Fruit fly (Drosophila melanogaster) whole organism, embryonic: ENCODE results near the gene eIF3h.

Experiments
- Awh ChIP-seq: fragments of 200-800 bp; sonication (Bioruptor generic); IDR thresholded peaks from 2 replicates; pipeline ENCODE4, ENCODE4 v1.3.6; 2022; ENCODE audit warnings: missing biosample characterization, missing genetic modification characterization
- CG12155 ChIP-seq: fragments of 200-800 bp; sonication (Bioruptor generic); optimal IDR thresholded peaks from 3 replicates; lab custom pipeline; 2016; ENCODE audit warnings: missing biosample characterization, missing genetic modification characterization
- CG15696 ChIP-seq: fragments of 200-800 bp; sonication (Bioruptor generic); optimal IDR thresholded peaks from 2 replicates; lab custom pipeline; 2019; ENCODE audit warnings: missing biosample characterization, mild to moderate bottlenecking, missing genetic modification characterization, moderate library complexity
- CG16815 ChIP-seq: fragments of 200-800 bp; sonication (Bioruptor generic); optimal IDR thresholded peaks from 3 replicates; lab custom pipeline; 2017; ENCODE audit warnings: missing biosample characterization, mild to moderate bottlenecking, missing genetic modification characterization
- CG1792 ChIP-seq: fragments of 200-800 bp; sonication (Bioruptor generic); optimal IDR thresholded peaks from 2 replicates; lab custom pipeline; 2016; ENCODE audit warnings: missing biosample characterization, missing genetic modification characterization
- CG18476 ChIP-seq: fragments of 200-800 bp; sonication (Bioruptor generic); optimal IDR thresholded peaks from 2 replicates; lab custom pipeline; 2016; ENCODE audit warnings: missing biosample characterization, mild to moderate bottlenecking, missing genetic modification characterization
- CG18764 ChIP-seq: fragments of 200-800 bp; sonication (Bioruptor generic); optimal IDR thresholded peaks from 3 replicates; lab custom pipeline; 2016; ENCODE audit warnings: missing biosample characterization, missing genetic modification characterization
- CG2120 ChIP-seq: fragments of 200-800 bp; sonication (Bioruptor generic); optimal IDR thresholded peaks from 3 replicates; lab custom pipeline; 2016; ENCODE audit warnings: missing biosample characterization, missing genetic modification characterization
- CG2678 ChIP-seq: fragments of 200-800 bp; sonication (Bioruptor generic); optimal IDR thresholded peaks from 3 replicates; lab custom pipeline; 2019; ENCODE audit warnings: missing biosample characterization, mild to moderate bottlenecking, missing genetic modification characterization, moderate library complexity
- CG3163 ChIP-seq: fragments of 200-800 bp; sonication (Bioruptor generic); optimal IDR thresholded peaks from 3 replicates; lab custom pipeline; 2016; ENCODE audit warnings: missing biosample characterization, missing genetic modification characterization
- CG4282 ChIP-seq: fragments of 200-800 bp; sonication (Bioruptor generic); optimal IDR thresholded peaks from 2 replicates; lab custom pipeline; 2016; ENCODE audit warnings: missing biosample characterization, missing genetic modification characterization
- CG6272 ChIP-seq: fragments of 200-800 bp; sonication (Bioruptor generic); IDR thresholded peaks from 2 replicates; pipeline ENCODE4 v1.3.6; 2022; ENCODE audit warnings: missing biosample characterization, missing genetic modification characterization
- CG7839 ChIP-seq: fragments of 200-800 bp; sonication (Bioruptor generic); optimal IDR thresholded peaks from 3 replicates; lab custom pipeline; 2018; ENCODE audit warnings: missing biosample characterization, mild to moderate bottlenecking, missing genetic modification characterization, moderate library complexity
- CG9797 ChIP-seq: fragments of 200-800 bp; sonication (Bioruptor generic); optimal IDR thresholded peaks from 3 replicates; lab custom pipeline; 2018; ENCODE audit warnings: missing biosample characterization, mild to moderate bottlenecking, missing genetic modification characterization
- CG9932 ChIP-seq: fragments of 200-800 bp; sonication (Bioruptor generic); IDR thresholded peaks from 2 replicates; pipeline ENCODE4 v1.3.6; 2022; ENCODE audit warnings: missing biosample characterization, missing genetic modification characterization
- D19B ChIP-seq: fragments of 200-800 bp; sonication (Bioruptor generic); optimal IDR thresholded peaks from 2 replicates; lab custom pipeline; 2017; ENCODE audit warnings: missing biosample characterization, mild to moderate bottlenecking, missing genetic modification characterization
- Drgx ChIP-seq: fragments of 200-800 bp; sonication (Bioruptor generic); IDR thresholded peaks from 2 replicates; pipeline ENCODE4 v1.3.6; 2022; ENCODE audit warnings: missing biosample characterization, missing genetic modification characterization
- Fer2 ChIP-seq: fragments of 200-800 bp; sonication (Bioruptor generic); optimal IDR thresholded peaks from 2 replicates; lab custom pipeline; 2018; ENCODE audit warnings: missing biosample characterization, mild to moderate bottlenecking, missing genetic modification characterization, moderate library complexity
- Hey ChIP-seq: fragments of 200-800 bp; sonication (Bioruptor generic); optimal IDR thresholded peaks from 3 replicates; lab custom pipeline; 2018; ENCODE audit warnings: missing biosample characterization, mild to moderate bottlenecking, missing genetic modification characterization
- HmgD ChIP-seq: fragments of 200-800 bp; sonication (Bioruptor generic); optimal IDR thresholded peaks from 3 replicates; lab custom pipeline; 2016; ENCODE audit warnings: missing biosample characterization, missing genetic modification characterization
- MESR4 ChIP-seq: fragments of 200-800 bp; sonication (Bioruptor generic); optimal IDR thresholded peaks from 2 replicates; lab custom pipeline; 2018; ENCODE audit warnings: missing biosample characterization, mild to moderate bottlenecking, missing genetic modification characterization, moderate library complexity
- PHDP ChIP-seq: fragments of 200-800 bp; sonication (Bioruptor generic); optimal IDR thresholded peaks from 3 replicates; lab custom pipeline; 2018; ENCODE audit warnings: missing biosample characterization, mild to moderate bottlenecking, missing genetic modification characterization, moderate library complexity
- Pdp1 ChIP-seq, 2 experiments: fragments of 200-800 bp; sonication (Bioruptor generic); optimal IDR thresholded peaks; 3 replicates each; lab custom pipeline; 2016; ENCODE audit warnings: missing biosample characterization in 2 of 2, missing genetic modification characterization in 2 of 2, mild to moderate bottlenecking in 1 of 2, moderate library complexity in 1 of 2
- Rfx ChIP-seq: fragments of 200-800 bp; sonication (Bioruptor generic); IDR thresholded peaks from 2 replicates; pipeline ENCODE4 v1.3.6; 2022; ENCODE audit warnings: missing biosample characterization, missing genetic modification characterization
- Six4 ChIP-seq: fragments of 200-800 bp; sonication (Bioruptor generic); optimal IDR thresholded peaks from 2 replicates; lab custom pipeline; 2016; ENCODE audit warnings: missing biosample characterization, missing genetic modification characterization
- Sox100B ChIP-seq: fragments of 200-800 bp; sonication (Bioruptor generic); optimal IDR thresholded peaks from 3 replicates; lab custom pipeline; 2018; ENCODE audit warnings: missing biosample characterization, mild to moderate bottlenecking, missing genetic modification characterization
- Sry-δ ChIP-seq: fragments of 200-800 bp; sonication (Bioruptor generic); optimal IDR thresholded peaks from 2 replicates; lab custom pipeline; 2016; ENCODE audit warnings: missing biosample characterization, missing genetic modification characterization
- ab ChIP-seq: fragments of 200-800 bp; sonication (Bioruptor generic); optimal IDR thresholded peaks from 2 replicates; lab custom pipeline; 2016; ENCODE audit warnings: missing biosample characterization, missing genetic modification characterization
- al ChIP-seq: fragments of 200-800 bp; sonication (Bioruptor generic); IDR thresholded peaks from 2 replicates; pipeline ENCODE4 v1.3.6; 2022; ENCODE audit warnings: missing biosample characterization, missing genetic modification characterization
- bcd ChIP-seq: fragments of 200-800 bp; sonication (Bioruptor generic); optimal IDR thresholded peaks from 2 replicates; lab custom pipeline; 2017; ENCODE audit warnings: missing biosample characterization, mild to moderate bottlenecking, missing genetic modification characterization
- dati ChIP-seq: fragments of 200-800 bp; sonication (Bioruptor generic); IDR thresholded peaks from 2 replicates; pipeline ENCODE4 v1.3.6; 2022; ENCODE audit warnings: missing biosample characterization, missing genetic modification characterization
- fd64A ChIP-seq: fragments of 200-800 bp; sonication (Bioruptor generic); optimal IDR thresholded peaks from 3 replicates; lab custom pipeline; 2018; ENCODE audit warnings: missing biosample characterization, mild to moderate bottlenecking, missing genetic modification characterization
- gcm2 ChIP-seq: fragments of 200-800 bp; sonication (Bioruptor generic); optimal IDR thresholded peaks from 2 replicates; lab custom pipeline; 2016; ENCODE audit warnings: missing biosample characterization, missing genetic modification characterization
- grau ChIP-seq: fragments of 200-800 bp; optimal IDR thresholded peaks from 3 replicates; lab custom pipeline; 2019; ENCODE audit warnings: missing biosample characterization, mild to moderate bottlenecking, missing genetic modification characterization, moderate library complexity
- hkb ChIP-seq, 2 experiments: fragments of 200-800 bp in 1 of 2; fragments of >200 bp in 1 of 2; sonication (Bioruptor generic) in 1 of 2; IDR thresholded peaks in 1 of 2; optimal IDR thresholded peaks in 1 of 2; 2 replicates each; pipeline versions ENCODE4 v1.3.6 to Lab custom; 2017 to 2022; ENCODE audit warnings: missing biosample characterization in 1 of 2, missing genetic modification characterization in 1 of 2
- inv ChIP-seq: fragments of 200-800 bp; sonication (Bioruptor generic); IDR thresholded peaks from 2 replicates; pipeline ENCODE4 v1.3.6; 2022; ENCODE audit warnings: missing biosample characterization, missing genetic modification characterization; ENCODE audit not compliant: partially characterized antibody
- maf-S ChIP-seq: fragments of 200-800 bp; sonication (Bioruptor generic); optimal IDR thresholded peaks from 2 replicates; lab custom pipeline; 2016; ENCODE audit warnings: missing biosample characterization, missing genetic modification characterization
- oc ChIP-seq: fragments of 200-800 bp; sonication (Bioruptor generic); optimal IDR thresholded peaks from 2 replicates; lab custom pipeline; 2018; ENCODE audit warnings: missing biosample characterization, mild to moderate bottlenecking, missing genetic modification characterization, moderate library complexity
- pfk ChIP-seq: fragments of 200-800 bp; sonication (Bioruptor generic); optimal IDR thresholded peaks from 2 replicates; lab custom pipeline; 2018; ENCODE audit warnings: missing biosample characterization, mild to moderate bottlenecking, missing genetic modification characterization, moderate library complexity
- pnt ChIP-seq: fragments of 200-800 bp; sonication (Bioruptor generic); optimal IDR thresholded peaks from 3 replicates; lab custom pipeline; 2016; ENCODE audit warnings: missing biosample characterization, missing genetic modification characterization
- prd ChIP-seq, 3 experiments: fragments of >200 bp in 2 of 3; fragments of 200-800 bp in 1 of 3; sonication (Bioruptor generic) in 1 of 3; optimal IDR thresholded peaks in 2 of 3; IDR thresholded peaks in 1 of 3; 2 replicates in 2 of 3; 3 replicates in 1 of 3; pipeline versions ENCODE4 v1.3.6 to Lab custom; 2017 to 2022; ENCODE audit warnings: missing biosample characterization in 1 of 3, missing genetic modification characterization in 1 of 3
- slbo ChIP-seq: fragments of 200-800 bp; sonication (Bioruptor generic); IDR thresholded peaks from 2 replicates; pipeline ENCODE4 v1.3.6; 2022; ENCODE audit warnings: missing biosample characterization, missing genetic modification characterization
- sob ChIP-seq: fragments of 200-800 bp; sonication (Bioruptor generic); IDR thresholded peaks from 2 replicates; pipeline ENCODE4 v1.3.6; 2022; ENCODE audit warnings: missing biosample characterization, missing genetic modification characterization
- tap ChIP-seq: fragments of 200-800 bp; optimal IDR thresholded peaks from 3 replicates; lab custom pipeline; 2019; ENCODE audit warnings: missing biosample characterization, mild to moderate bottlenecking, missing genetic modification characterization, moderate library complexity
- tna ChIP-seq: fragments of 200-800 bp; sonication (Bioruptor generic); IDR thresholded peaks from 2 replicates; pipeline ENCODE4 v1.3.6; 2022; ENCODE audit warnings: missing biosample characterization, missing genetic modification characterization; ENCODE audit not compliant: partially characterized antibody
- zen ChIP-seq: fragments of 200-800 bp; sonication (Bioruptor generic); optimal IDR thresholded peaks from 3 replicates; lab custom pipeline; 2018; ENCODE audit warnings: missing biosample characterization, mild to moderate bottlenecking, missing genetic modification characterization, moderate library complexity
- zf30C ChIP-seq: fragments of 200-800 bp; sonication (Bioruptor generic); optimal IDR thresholded peaks from 3 replicates; lab custom pipeline; 2018; ENCODE audit warnings: missing biosample characterization, mild to moderate bottlenecking, missing genetic modification characterization
- zfh2 ChIP-seq: fragments of 200-800 bp; sonication (Bioruptor generic); optimal IDR thresholded peaks from 2 replicates; lab custom pipeline; 2016; ENCODE audit warnings: missing biosample characterization, missing genetic modification characterization

The eIF3h gene

dm6 chr2L:5009306-5010030 is 43.4 kb downstream of the eIF3h start, which contains the start of gene Rtnl1 (continued):
- no peak for TF ChIP-seq fd64A (GFP tag; lab: Kevin White, UChicago)
- no peak for TF ChIP-seq Six4 (GFP tag; lab: Kevin White, UChicago)
- no peak for TF ChIP-seq dati (GFP tag; lab: Robert Waterston, UW)
- peak; percentile 37 for TF ChIP-seq grau (tag; lab: Kevin White, UChicago)
- no peak for TF ChIP-seq Sox100B
- no peak for TF ChIP-seq CG16815 (GFP tag; lab: Kevin White, UChicago)
- no peak for TF ChIP-seq CG15696 (tag; lab: Kevin White, UChicago)
- no peak for TF ChIP-seq CG18764 (GFP tag; lab: Kevin White, UChicago)
- TF ChIP-seq PHDP: no peak
- TF ChIP-seq CG12155 (GFP tag; lab: Kevin White, UChicago): peak; percentile 52
- TF ChIP-seq maf-S: peak; percentile 2
- no peak for TF ChIP-seq prd (optimal IDR thresholded peaks at IDR 0.05; lab: Kevin White, UChicago)
- no peak for TF ChIP-seq prd (GFP tag; IDR thresholded peaks at IDR 0.05; lab: Robert Waterston, UW)
- peak; percentile 9 for TF ChIP-seq zen (tag; lab: Kevin White, UChicago)
- no peak for TF ChIP-seq ab (GFP tag; lab: Kevin White, UChicago)
- TF ChIP-seq Awh: no peak
- TF ChIP-seq D19B (GFP tag; lab: Kevin White, UChicago): no peak
- TF ChIP-seq MESR4 (GFP tag; lab: Kevin White, UChicago): peak; percentile 77

dm6 chr2L:5007256-5007655 is 45.6 kb downstream of the eIF3h start:
- TF ChIP-seq grau (tag; lab: Kevin White, UChicago) (peak; percentile 65), CG4282 (GFP tag; lab: Kevin White, UChicago) (no peak), inv (GFP tag; lab: Robert Waterston, UW) (no peak), CG1792 (GFP tag; lab: Kevin White, UChicago) (no peak), oc (tag; lab: Kevin White, UChicago) (no peak), gcm2 (GFP tag; lab: Kevin White, UChicago) (no peak), CG2120 (GFP tag; lab: Kevin White, UChicago) (peak; percentile 24), tna (no peak), Fer2 (tag; lab: Kevin White, UChicago) (no peak), CG18476 (GFP tag; lab: Kevin White, UChicago) (no peak), al (no peak), Drgx (0 out of 2 replicates have a peak, but pooled peaks have one; percentile 9), ab (GFP tag; lab: Kevin White, UChicago) (no peak), CG6272 (GFP tag; lab: Robert Waterston, UW) (no peak), hkb (optimal IDR thresholded peaks at IDR 0.05; lab: Kevin White, UChicago) (no peak), hkb (GFP tag; IDR thresholded peaks at IDR 0.05; lab: Robert Waterston, UW) (no peak), zfh2 (no peak), CG9797 (no peak), CG7839 (tag; lab: Kevin White, UChicago) (no peak), Pdp1 (GFP tag; optimal IDR thresholded peaks at IDR 0.05; lab: Kevin White, UChicago) (peak in 1 of 2 experiments; percentile 43), Rfx (GFP tag; lab: Robert Waterston, UW) (peak; percentile 8; the same call in 1 of the 2 replicates), HmgD (GFP tag; lab: Kevin White, UChicago) (no peak), pfk (no peak), sob (no peak), Sry-δ (GFP tag; lab: Kevin White, UChicago) (no peak), CG3163 (no peak), tap (no peak), CG9932 (GFP tag; lab: Robert Waterston, UW) (peak; percentile 20; the same call in 1 of the 2 replicates), pnt (GFP tag; lab: Kevin White, UChicago) (no peak), zf30C (GFP tag; lab: Kevin White, UChicago) (no peak), Hey (tag; lab: Kevin White, UChicago) (no peak), CG2678 (tag; lab: Kevin White, UChicago) (peak; percentile 29), bcd (no peak), slbo (peak; percentile 40; the same call in 1 of the 2 replicates), D19B (GFP tag; lab: Kevin White, UChicago) (no peak)
